Fruit fly (Drosophila melanogaster): Measurements from ENCODE around the gene Drs.

- TF ChIP-seq jim (GFP tag; optimal IDR thresholded peaks at IDR 0.05) = no peak
- TF ChIP-seq Hr78 (GFP tag; optimal IDR thresholded peaks at IDR 0.05) = no peak
- TF ChIP-seq sage (GFP tag; optimal IDR thresholded peaks at IDR 0.05) = no peak
- TF ChIP-seq dmrt93B (GFP tag; optimal IDR thresholded peaks at IDR 0.05) = no peak
- TF ChIP-seq lola (GFP tag; optimal IDR thresholded peaks at IDR 0.05) = no peak
- TF ChIP-seq Sp1 (GFP tag; optimal IDR thresholded peaks at IDR 0.05) = no peak
- no peak for TF ChIP-seq Jra (GFP tag; optimal IDR thresholded peaks at IDR 0.05)
These were observed 30.6 kb downstream of the Drs start for dm6 chr3L:3399923-3400309.

All from whole organism, wandering third instar larva.